Worm (Caenorhabditis elegans) whole organism, L1 larva: ENCODE data around the gene C12D12.3.

Source experiments
- C16A3.4 ChIP-seq: fragments of 150-350 bp; optimal IDR thresholded peaks from 2 replicates; lab custom pipeline; 2014; ENCODE audit warnings: missing biosample characterization, missing genetic modification characterization
- C34B4.2 ChIP-seq: sonication (generic microtip); optimal IDR thresholded peaks from 2 replicates; lab custom pipeline; 2017; ENCODE audit warnings: mild to moderate bottlenecking, missing genetic modification characterization, missing compliant biosample characterization
- aha-1 ChIP-seq: fragments of 150-350 bp; optimal IDR thresholded peaks from 2 replicates; lab custom pipeline; 2014; ENCODE audit warnings: missing biosample characterization, missing genetic modification characterization
- alr-1 ChIP-seq: fragments of 200-800 bp; sonication (Bioruptor generic); optimal IDR thresholded peaks from 2 replicates; lab custom pipeline; 2018; ENCODE audit warnings: borderline replicate concordance, mild to moderate bottlenecking, missing genetic modification characterization, missing compliant biosample characterization
- ama-1 ChIP-seq: fragments of 150-350 bp; optimal IDR thresholded peaks from 2 replicates; lab custom pipeline; 2014
- blmp-1 ChIP-seq: fragments of 150-350 bp; optimal IDR thresholded peaks from 2 replicates; lab custom pipeline; 2014; ENCODE audit warnings: missing biosample characterization, missing genetic modification characterization
- dsc-1 ChIP-seq: sonication (generic microtip); optimal IDR thresholded peaks from 2 replicates; lab custom pipeline; 2016; ENCODE audit warnings: mild to moderate bottlenecking, missing genetic modification characterization, missing compliant biosample characterization
- efl-1 ChIP-seq, 4 experiments: fragments of 150-350 bp; optimal IDR thresholded peaks in 3 of 4; peaks in 1 of 4; 1 replicate in 1 of 4; 2 replicates in 3 of 4; lab custom pipeline; 2014; ENCODE audit warnings: missing biosample characterization in 2 of 4, missing genetic modification characterization in 2 of 4, missing genetic modification reagents in 2 of 4
- efl-3 ChIP-seq: fragments of 200-800 bp; sonication (Bioruptor generic); optimal IDR thresholded peaks from 2 replicates; lab custom pipeline; 2018; ENCODE audit warnings: mild to moderate bottlenecking, missing genetic modification characterization, missing compliant biosample characterization
- elt-2 ChIP-seq: sonication (generic microtip); optimal IDR thresholded peaks from 2 replicates; lab custom pipeline; 2016; ENCODE audit warnings: missing genetic modification characterization, mild to moderate bottlenecking, inconsistent platforms, missing compliant biosample characterization, missing genetic modification reagents
- elt-3 ChIP-seq, 6 experiments: fragments of 150-350 bp in 1 of 6; sonication (generic microtip); optimal IDR thresholded peaks; 2 replicates each; lab custom pipeline; 2017 to 2018; ENCODE audit warnings: missing biosample characterization in 6 of 6, missing genetic modification characterization in 6 of 6, inconsistent platforms in 1 of 6
- ets-5 ChIP-seq: fragments of 200-800 bp; sonication (Bioruptor generic); IDR thresholded peaks from 2 replicates; pipeline ENCODE4 v1.3.6; 2022; ENCODE audit warnings: missing genetic modification characterization, missing compliant biosample characterization
- fkh-4 ChIP-seq: sonication (generic microtip); optimal IDR thresholded peaks from 2 replicates; lab custom pipeline; 2016; ENCODE audit warnings: missing compliant biosample characterization, missing genetic modification characterization, borderline replicate concordance
- fos-1 ChIP-seq: fragments of 150-350 bp; optimal IDR thresholded peaks from 2 replicates; lab custom pipeline; 2014; ENCODE audit warnings: missing biosample characterization, missing genetic modification characterization
- grh-1 ChIP-seq: fragments of 200-800 bp; sonication (Bioruptor generic); IDR thresholded peaks from 2 replicates; pipeline ENCODE4 v1.3.6; 2022; ENCODE audit warnings: missing genetic modification reagents, missing genetic modification characterization, missing compliant biosample characterization
- hlh-4 ChIP-seq: sonication (generic microtip); optimal IDR thresholded peaks from 2 replicates; lab custom pipeline; 2016; ENCODE audit warnings: mild to moderate bottlenecking, missing genetic modification characterization, missing compliant biosample characterization
- isw-1 ChIP-seq: fragments of 200-800 bp; sonication (Bioruptor generic); IDR thresholded peaks from 2 replicates; pipeline ENCODE4 v1.3.6; 2022; ENCODE audit warnings: missing genetic modification characterization, missing compliant biosample characterization
- jun-1 ChIP-seq: fragments of 150-350 bp; optimal IDR thresholded peaks from 2 replicates; lab custom pipeline; 2014; ENCODE audit warnings: missing biosample characterization, missing genetic modification reagents, missing genetic modification characterization
- lin-14 ChIP-seq: fragments of 200-800 bp; sonication (Bioruptor generic); optimal IDR thresholded peaks from 2 replicates; lab custom pipeline; 2018; ENCODE audit warnings: mild to moderate bottlenecking, missing genetic modification characterization, moderate library complexity, missing compliant biosample characterization
- lin-15B ChIP-seq: fragments of 150-350 bp; sonication (generic microtip); optimal IDR thresholded peaks from 3 replicates; lab custom pipeline; 2014; ENCODE audit warnings: missing biosample characterization, missing genetic modification characterization
- lin-39 ChIP-seq: fragments of 150-350 bp; optimal IDR thresholded peaks from 2 replicates; lab custom pipeline; 2014; ENCODE audit warnings: missing biosample characterization, missing genetic modification reagents, missing genetic modification characterization
- mdl-1 ChIP-seq, 2 experiments: fragments of 150-350 bp; optimal IDR thresholded peaks; 2 replicates each; lab custom pipeline; 2014 to 2017; ENCODE audit warnings: missing biosample characterization in 2 of 2, missing genetic modification characterization in 2 of 2, inconsistent platforms in 1 of 2
- mef-2 ChIP-seq: fragments of 150-350 bp; optimal IDR thresholded peaks from 2 replicates; lab custom pipeline; 2014; ENCODE audit warnings: missing biosample characterization, missing genetic modification characterization
- mep-1 ChIP-seq: fragments of 150-350 bp; optimal IDR thresholded peaks from 2 replicates; lab custom pipeline; 2014; ENCODE audit warnings: missing biosample characterization, missing genetic modification characterization
- nhr-19 ChIP-seq: fragments of 200-800 bp; sonication (Bioruptor generic); conservative IDR thresholded peaks from 2 replicates; pipeline ENCODE4 v1.3.6; 2022; ENCODE audit warnings: missing genetic modification characterization, missing compliant biosample characterization
- nhr-20 ChIP-seq: sonication (generic microtip); optimal IDR thresholded peaks from 2 replicates; lab custom pipeline; 2016; ENCODE audit warnings: mild to moderate bottlenecking, missing genetic modification characterization, missing compliant biosample characterization
- nhr-71 ChIP-seq: sonication (generic microtip); optimal IDR thresholded peaks from 2 replicates; lab custom pipeline; 2016; ENCODE audit warnings: mild to moderate bottlenecking, missing genetic modification characterization, moderate library complexity, missing compliant biosample characterization
- nhr-77 ChIP-seq: fragments of 150-350 bp; optimal IDR thresholded peaks from 2 replicates; lab custom pipeline; 2014; ENCODE audit warnings: missing biosample characterization, missing genetic modification characterization
- nhr-84 ChIP-seq: sonication (generic microtip); optimal IDR thresholded peaks from 2 replicates; lab custom pipeline; 2017; ENCODE audit warnings: missing biosample characterization, missing genetic modification characterization
- nhr-85 ChIP-seq: sonication (generic microtip); peaks from one replicate; lab custom pipeline; 2016; ENCODE audit warnings: missing genetic modification characterization, inconsistent platforms, missing compliant biosample characterization
- nhr-90 ChIP-seq: sonication (generic microtip); optimal IDR thresholded peaks from 2 replicates; lab custom pipeline; 2016; ENCODE audit warnings: mild to moderate bottlenecking, missing genetic modification characterization, missing compliant biosample characterization; ENCODE audit not compliant: poor library complexity
- pag-3 ChIP-seq: sonication (generic microtip); optimal IDR thresholded peaks from 2 replicates; lab custom pipeline; 2017; ENCODE audit warnings: missing genetic modification characterization, mild to moderate bottlenecking, missing compliant biosample characterization, antibody characterized with exemption, borderline replicate concordance; ENCODE audit not compliant: insufficient read depth
- pax-3 ChIP-seq: fragments of 200-800 bp; sonication (Bioruptor generic); optimal IDR thresholded peaks from 2 replicates; lab custom pipeline; 2018; ENCODE audit warnings: mild to moderate bottlenecking, missing genetic modification characterization, moderate library complexity, missing compliant biosample characterization
- pqm-1 ChIP-seq: sonication (generic microtip); optimal IDR thresholded peaks from 3 replicates; lab custom pipeline; 2017; ENCODE audit warnings: missing biosample characterization, missing genetic modification characterization
- rnt-1 ChIP-seq: sonication (generic microtip); optimal IDR thresholded peaks from 2 replicates; lab custom pipeline; 2016; ENCODE audit warnings: mild to moderate bottlenecking, missing genetic modification characterization, moderate library complexity, missing compliant biosample characterization
- skn-1 ChIP-seq: fragments of 150-350 bp; optimal IDR thresholded peaks from 2 replicates; lab custom pipeline; 2014; ENCODE audit warnings: missing biosample characterization, missing genetic modification characterization
- snu-23 ChIP-seq: sonication (generic microtip); optimal IDR thresholded peaks from 2 replicates; lab custom pipeline; 2016; ENCODE audit warnings: missing genetic modification characterization, missing compliant biosample characterization
- sptf-1 ChIP-seq: fragments of 150-350 bp; optimal IDR thresholded peaks from 2 replicates; lab custom pipeline; 2014; ENCODE audit warnings: missing biosample characterization, missing genetic modification characterization
- tbx-2 ChIP-seq: sonication (generic microtip); optimal IDR thresholded peaks from 2 replicates; lab custom pipeline; 2016; ENCODE audit warnings: missing genetic modification characterization, missing compliant biosample characterization
- unc-62 ChIP-seq: fragments of 150-350 bp; optimal IDR thresholded peaks from 2 replicates; lab custom pipeline; 2014; ENCODE audit warnings: missing biosample characterization, missing genetic modification reagents, missing genetic modification characterization
- unc-86 ChIP-seq: sonication (generic microtip); optimal IDR thresholded peaks from 2 replicates; lab custom pipeline; 2016; ENCODE audit warnings: missing genetic modification characterization, missing compliant biosample characterization
- vab-15 ChIP-seq: sonication (generic microtip); optimal IDR thresholded peaks from 2 replicates; lab custom pipeline; 2017; ENCODE audit warnings: missing genotype, mild to moderate bottlenecking, missing genetic modification characterization, missing compliant biosample characterization
- xbp-1 ChIP-seq: sonication (generic microtip); optimal IDR thresholded peaks from 2 replicates; lab custom pipeline; 2016; ENCODE audit warnings: missing genetic modification characterization, missing compliant biosample characterization
- ztf-11 ChIP-seq, 2 experiments: sonication (generic microtip); optimal IDR thresholded peaks; 2 replicates each; lab custom pipeline; 2016 to 2017; ENCODE audit warnings: missing genetic modification characterization in 2 of 2, missing biosample characterization in 1 of 2, missing compliant biosample characterization in 1 of 2

The C12D12.3 gene

DNA sequence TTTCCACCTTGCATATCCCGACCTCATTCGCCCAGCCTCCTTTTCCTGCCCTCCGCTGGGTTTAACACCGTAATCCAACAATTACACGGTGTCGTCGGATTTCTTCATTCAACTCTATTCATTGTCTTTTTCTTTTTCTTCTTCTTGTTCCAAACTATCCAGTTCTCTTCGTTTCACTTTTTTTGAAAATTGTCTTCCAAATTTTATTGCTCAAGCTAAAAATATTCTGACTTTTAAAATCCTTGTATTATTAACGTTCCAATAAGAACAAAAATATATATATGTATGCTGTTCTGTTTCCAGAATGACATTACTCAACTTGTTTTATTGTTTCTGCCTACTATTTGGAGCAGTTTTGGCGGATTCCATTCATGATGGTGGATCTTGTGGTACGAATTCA, 9.1 kb upstream of the C12D12.3 start, which contains the start of gene wrt-6:
wrt-6 (plus strand) TSS at position 301 of the 400 bp plus-strand sequence.
- TF ChIP-seq jun-1 (tag; lab: Kevin White, UChicago) (no peak), blmp-1 (tag; lab: Kevin White, UChicago) (no peak), fos-1 (tag; lab: Kevin White, UChicago) (no peak), nhr-84 (tag; lab: Kevin White, UChicago) (no peak), alr-1 (no peak), nhr-19 (GFP tag; lab: Robert Waterston, UW) (no peak), ets-5 (GFP tag; lab: Robert Waterston, UW) (no peak), unc-86 (tag; lab: Kevin White, UChicago) (no peak), vab-15 (tag; lab: Kevin White, UChicago) (no peak)

DNA sequence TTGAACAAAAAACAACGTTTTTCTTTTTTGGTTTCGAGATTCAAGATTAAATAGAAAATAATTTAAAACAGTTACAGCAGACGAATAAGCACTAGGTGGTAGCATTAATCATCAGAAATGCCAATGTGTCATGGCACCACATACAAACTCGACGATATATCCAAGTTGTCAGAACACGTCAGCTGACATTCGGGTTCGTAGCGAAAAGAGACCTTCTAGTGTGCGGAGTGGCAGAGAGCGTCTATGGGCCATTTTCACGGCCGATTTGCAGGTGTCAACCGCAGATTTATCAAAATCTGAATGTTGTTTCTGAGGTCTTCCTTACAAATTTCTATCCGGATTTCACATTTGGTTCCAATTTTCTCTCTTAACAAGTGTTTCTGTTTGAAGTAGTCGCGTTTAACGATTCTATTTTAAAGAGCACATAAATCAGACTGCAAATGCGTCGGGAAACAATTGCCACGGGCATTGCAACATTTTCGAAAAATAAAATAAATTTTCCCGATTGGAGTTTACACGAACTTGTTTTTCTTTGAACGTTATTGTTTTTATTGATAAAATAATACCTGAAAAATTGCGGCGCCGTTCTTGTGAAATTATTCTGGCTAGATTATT, 912 bp upstream of the C12D12.3 start:
- no peak for TF ChIP-seq snu-23
- TF ChIP-seq grh-1, result no peak
- peak; percentile 82 for TF ChIP-seq dsc-1
- no peak for TF ChIP-seq mep-1
- no peak for TF ChIP-seq unc-62
- peak; percentile 22 for TF ChIP-seq fkh-4 (tag; lab: Kevin White, UChicago)
- no peak for TF ChIP-seq hlh-4 (tag; lab: Kevin White, UChicago)
- TF ChIP-seq C16A3.4 (tag; lab: Kevin White, UChicago), result no peak
- no peak for TF ChIP-seq skn-1 (tag; lab: Kevin White, UChicago)
- no peak for TF ChIP-seq mef-2 (tag; lab: Kevin White, UChicago)
- TF ChIP-seq isw-1 (GFP tag; lab: Robert Waterston, UW), result no peak
- peak; percentile 83 for TF ChIP-seq pag-3 (tag; lab: Kevin White, UChicago)
- peak; percentile 11 for TF ChIP-seq rnt-1 (tag; lab: Kevin White, UChicago)
- no peak for TF ChIP-seq nhr-77 (tag; lab: Kevin White, UChicago)

DNA sequence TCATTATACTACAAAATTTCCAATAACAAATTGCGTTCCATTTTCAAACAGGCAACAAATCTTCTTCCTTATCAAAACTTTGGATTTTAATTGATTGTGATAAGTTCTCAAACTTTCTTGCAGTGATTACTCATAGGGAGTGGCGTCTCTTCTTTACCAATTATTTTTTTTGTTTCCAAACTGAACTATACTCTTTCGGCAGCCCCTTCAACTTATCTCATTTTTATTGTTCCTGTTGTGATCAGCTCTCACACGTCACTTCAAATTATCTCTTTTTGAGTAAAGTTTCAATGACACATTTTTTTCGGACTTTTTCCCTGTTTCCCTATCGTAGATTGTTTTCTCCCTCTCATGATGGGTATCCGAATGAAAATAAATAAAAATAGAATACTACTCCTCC, 3.3 kb downstream of the C12D12.3 start:
- TF ChIP-seq grh-1 (0 out of 2 replicates have a peak, but pooled peaks have one; percentile 25), fos-1 (tag; lab: Kevin White, UChicago) (no peak), snu-23 (peak; percentile 7), efl-3 (GFP tag; lab: Kevin White, UChicago) (no peak), tbx-2 (tag; lab: Kevin White, UChicago) (peak; percentile 44), lin-14 (GFP tag; lab: Kevin White, UChicago) (peak; percentile 4), nhr-90 (tag; lab: Kevin White, UChicago) (peak; percentile 24), blmp-1 (tag; lab: Kevin White, UChicago) (peak; percentile 29), nhr-71 (tag; lab: Kevin White, UChicago) (peak; percentile 26), elt-3 (tag; optimal IDR thresholded peaks at IDR 0.05; lab: Kevin White, UChicago) (peak in 4 of 6 experiments; percentile 21 to 44 (median 36)), lin-39 (tag; lab: Kevin White, UChicago) (no peak), mef-2 (tag; lab: Kevin White, UChicago) (no peak), lin-15B (tag; lab: Kevin White, UChicago) (no peak), nhr-84 (tag; lab: Kevin White, UChicago) (no peak), nhr-20 (peak; percentile 57), efl-1 (optimal IDR thresholded peaks at IDR 0.05; lab: Kevin White, UChicago) (no peak), efl-1 (GFP tag; optimal IDR thresholded peaks at IDR 0.05 in 1 of 2; lab: Kevin White, UChicago) (peak in 1 of 2 experiments; percentile 73), nhr-85 (tag; lab: Kevin White, UChicago) (peak; percentile 10)

DNA sequence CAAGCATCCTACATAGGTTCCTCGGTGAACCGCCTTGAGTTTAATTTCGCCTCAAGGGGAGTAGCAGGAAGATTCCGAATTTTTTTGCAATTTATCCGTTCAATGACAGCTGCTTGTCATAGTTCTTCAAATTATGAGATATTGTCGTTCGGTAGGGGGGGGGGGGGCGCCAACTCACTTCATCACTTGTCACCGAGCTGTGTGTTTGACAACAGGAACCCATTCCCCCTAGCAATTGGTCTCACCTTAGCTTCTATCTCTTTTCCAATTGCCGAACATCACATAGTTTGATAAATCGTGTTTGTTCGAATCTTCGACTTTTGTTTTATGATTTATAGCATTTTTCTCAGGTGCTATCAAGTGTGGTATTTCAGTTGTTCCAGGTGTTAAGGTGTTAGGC, 5.5 kb downstream of the C12D12.3 start:
- TF ChIP-seq C34B4.2 (tag; lab: Kevin White, UChicago) (no peak), pqm-1 (tag; lab: Kevin White, UChicago) (no peak), hlh-4 (tag; lab: Kevin White, UChicago) (no peak), ets-5 (GFP tag; lab: Robert Waterston, UW) (no peak), ama-1 (lab: Kevin White, UChicago) (no peak), xbp-1 (tag; lab: Kevin White, UChicago) (no peak), mef-2 (tag; lab: Kevin White, UChicago) (no peak), C16A3.4 (tag; lab: Kevin White, UChicago) (no peak), sptf-1 (tag; lab: Kevin White, UChicago) (no peak), elt-2 (no peak), mdl-1 (tag; optimal IDR thresholded peaks at IDR 0.05; lab: Kevin White, UChicago) (no peak), aha-1 (tag; lab: Kevin White, UChicago) (no peak), ztf-11 (tag; optimal IDR thresholded peaks at IDR 0.05; lab: Kevin White, UChicago) (no peak), pax-3 (no peak)
